Worm (Caenorhabditis elegans) whole organism, L4 larva: Measurements from ENCODE around the gene nas-4.

Source experiments
- ama-1 ChIP-seq: fragments of 150-350 bp; optimal IDR thresholded peaks from 2 replicates; lab custom pipeline; 2014; ENCODE audit warnings: inconsistent platforms, mixed read lengths
- ceh-28 ChIP-seq: fragments of 150-350 bp; optimal IDR thresholded peaks from 2 replicates; lab custom pipeline; 2014; ENCODE audit warnings: missing biosample characterization, missing genetic modification reagents, missing genetic modification characterization
- ceh-62 ChIP-seq: sonication (generic microtip); optimal IDR thresholded peaks from 2 replicates; lab custom pipeline; 2017; ENCODE audit warnings: missing biosample characterization, missing genetic modification characterization
- egl-27 ChIP-seq: sonication (generic microtip); optimal IDR thresholded peaks from 3 replicates; lab custom pipeline; 2017; ENCODE audit warnings: missing biosample characterization, missing genetic modification reagents, missing genetic modification characterization
- fkh-10 ChIP-seq: fragments of 150-350 bp; optimal IDR thresholded peaks from 2 replicates; lab custom pipeline; 2014; ENCODE audit warnings: missing biosample characterization, missing genetic modification reagents, missing genetic modification characterization
- lir-3 ChIP-seq: sonication (generic microtip); optimal IDR thresholded peaks from 2 replicates; lab custom pipeline; 2016; ENCODE audit warnings: mild to moderate bottlenecking, missing genetic modification characterization, missing compliant biosample characterization
- nhr-11 ChIP-seq: fragments of 150-350 bp; optimal IDR thresholded peaks from 2 replicates; lab custom pipeline; 2014; ENCODE audit warnings: missing biosample characterization, missing genetic modification characterization
- nhr-76 ChIP-seq: fragments of 150-350 bp; optimal IDR thresholded peaks from 2 replicates; lab custom pipeline; 2014; ENCODE audit warnings: missing biosample characterization, missing genetic modification characterization
- zag-1 ChIP-seq: fragments of 150-350 bp; optimal IDR thresholded peaks from 2 replicates; lab custom pipeline; 2014; ENCODE audit warnings: missing biosample characterization, missing genetic modification characterization

DNA sequence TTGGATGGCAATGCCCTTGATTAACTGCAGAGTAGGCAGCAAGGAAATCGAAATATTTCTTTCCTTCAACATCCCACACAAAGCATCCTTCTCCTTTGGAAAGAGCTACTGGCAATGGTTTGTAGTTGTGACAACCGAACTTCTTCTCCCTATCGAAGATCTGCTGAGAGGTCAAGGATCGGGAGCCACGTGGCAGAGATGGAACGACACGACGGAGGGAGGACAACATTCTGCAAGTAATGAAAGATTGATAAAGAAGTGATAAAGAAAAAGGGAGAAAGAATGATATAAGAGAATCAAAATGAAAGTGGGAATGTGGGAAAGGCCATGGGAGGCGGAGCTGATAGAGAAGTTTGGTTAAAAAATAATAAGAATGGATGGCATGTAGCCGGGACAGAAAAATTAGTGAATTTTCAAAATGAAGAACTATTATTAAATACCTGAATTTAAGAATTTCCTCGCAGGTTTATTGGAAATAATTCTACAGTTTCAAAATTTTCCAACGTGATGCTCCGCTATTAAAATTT lies 19.7 kb downstream of the nas-4 start, which contains the start of gene oatr-1:
- TF ChIP-seq ceh-28 = no peak
- no peak for TF ChIP-seq egl-27
- TF ChIP-seq nhr-11 (tag; lab: Kevin White, UChicago) = no peak
- TF ChIP-seq ceh-62 (tag; lab: Kevin White, UChicago) = no peak
- TF ChIP-seq lir-3 (tag; lab: Kevin White, UChicago) = no peak
- TF ChIP-seq nhr-76 (tag; lab: Kevin White, UChicago) = no peak
- TF ChIP-seq ama-1 = no peak
- TF ChIP-seq fkh-10 (GFP tag; lab: Kevin White, UChicago) = no peak
- TF ChIP-seq zag-1 = no peak
